Worm (Caenorhabditis elegans): Measurements from ENCODE around the gene R11G10.4.

- TF ChIP-seq W03F9.2 (tag; optimal IDR thresholded peaks at IDR 0.05) (peak; percentile 54), him-1 (tag; optimal IDR thresholded peaks at IDR 0.05) (no peak), dao-5 (tag; optimal IDR thresholded peaks at IDR 0.05) (no peak)
These were observed 45.2 kb downstream of the R11G10.4 start, which contains the start of the genes C56A3.4 and C56A3.5 for ce11 chrV:13551601-13552000.

Data from whole organism, L4/young adult.